Fruit fly (Drosophila melanogaster) whole organism, embryonic: ENCODE results near the gene Ostgamma.

Experiments used
- CG1024 ChIP-seq: fragments of 200-800 bp; sonication (Bioruptor generic); IDR thresholded peaks from 2 replicates; pipeline ENCODE4 v1.3.6; 2022; ENCODE audit warnings: missing biosample characterization, missing genetic modification characterization
- CG10321 ChIP-seq: fragments of 200-800 bp; sonication (Bioruptor generic); IDR thresholded peaks from 2 replicates; pipeline ENCODE4 v1.3.6; 2022; ENCODE audit warnings: missing biosample characterization, missing genetic modification characterization
- CG13775 ChIP-seq: fragments of 200-800 bp; sonication (Bioruptor generic); optimal IDR thresholded peaks from 3 replicates; lab custom pipeline; 2017; ENCODE audit warnings: missing biosample characterization, mild to moderate bottlenecking, missing genetic modification characterization
- CG14441 ChIP-seq: fragments of 200-800 bp; sonication (Bioruptor generic); IDR thresholded peaks from 2 replicates; pipeline ENCODE4 v1.3.6; 2022; ENCODE audit warnings: missing biosample characterization, missing genetic modification characterization
- CG14965 ChIP-seq: fragments of 200-800 bp; sonication (Bioruptor generic); optimal IDR thresholded peaks from 2 replicates; lab custom pipeline; 2016; ENCODE audit warnings: missing biosample characterization, missing genetic modification characterization, borderline replicate concordance
- CG18599 ChIP-seq: fragments of 200-800 bp; sonication (Bioruptor generic); optimal IDR thresholded peaks from 3 replicates; lab custom pipeline; 2017; ENCODE audit warnings: missing biosample characterization, missing genetic modification characterization, mild to moderate bottlenecking, moderate library complexity, missing genetic modification reagents
- CG32767 ChIP-seq: fragments of 200-800 bp; sonication (Bioruptor generic); IDR thresholded peaks from 2 replicates; pipeline ENCODE4 v1.3.6; 2022; ENCODE audit warnings: missing biosample characterization, missing genetic modification characterization
- CG7357 ChIP-seq: fragments of 200-800 bp; sonication (Bioruptor generic); IDR thresholded peaks from 3 replicates; pipeline ENCODE4 v1.3.6; 2022; ENCODE audit warnings: missing biosample characterization, missing genetic modification characterization
- CG7372 ChIP-seq: fragments of 200-800 bp; sonication (Bioruptor generic); IDR thresholded peaks from 2 replicates; pipeline ENCODE4 v1.3.6; 2022; ENCODE audit warnings: missing biosample characterization, missing genetic modification characterization
- CG9215 ChIP-seq: fragments of 200-800 bp; sonication (Bioruptor generic); IDR thresholded peaks from 2 replicates; pipeline ENCODE4 v1.3.6; 2022; ENCODE audit warnings: missing biosample characterization, missing genetic modification characterization
- Deaf1 ChIP-seq: fragments of 200-800 bp; optimal IDR thresholded peaks from 3 replicates; lab custom pipeline; 2019; ENCODE audit warnings: missing biosample characterization, mild to moderate bottlenecking, missing genetic modification characterization, moderate library complexity
- E2f1 ChIP-seq: fragments of 200-800 bp; sonication (Bioruptor generic); IDR thresholded peaks from 2 replicates; pipeline ENCODE4 v1.3.6; 2022; ENCODE audit warnings: missing biosample characterization, missing genetic modification characterization
- Lim3 ChIP-seq: fragments of 200-800 bp; sonication (Bioruptor generic); IDR thresholded peaks from 2 replicates; pipeline ENCODE4 v1.3.6; 2022; ENCODE audit warnings: missing biosample characterization, missing genetic modification characterization
- Med ChIP-seq: fragments of 200-800 bp; sonication (Bioruptor generic); peaks from one replicate; lab custom pipeline; 2016; ENCODE audit warnings: missing biosample characterization, missing genetic modification characterization, mild to moderate bottlenecking, inconsistent platforms, moderate library complexity
- Nf-YC ChIP-seq: fragments of 200-800 bp; optimal IDR thresholded peaks from 3 replicates; lab custom pipeline; 2019; ENCODE audit warnings: missing biosample characterization, mild to moderate bottlenecking, missing genetic modification characterization, moderate library complexity
- Pdp1 ChIP-seq, 2 experiments: fragments of 200-800 bp; sonication (Bioruptor generic); optimal IDR thresholded peaks; 3 replicates each; lab custom pipeline; 2016; ENCODE audit warnings: missing biosample characterization in 2 of 2, missing genetic modification characterization in 2 of 2, mild to moderate bottlenecking in 1 of 2, moderate library complexity in 1 of 2
- Ptx1 ChIP-seq: fragments of 200-800 bp; sonication (Bioruptor generic); IDR thresholded peaks from 2 replicates; pipeline ENCODE4 v1.3.6; 2022; ENCODE audit warnings: missing biosample characterization, missing genetic modification characterization
- Rfx ChIP-seq: fragments of 200-800 bp; sonication (Bioruptor generic); IDR thresholded peaks from 2 replicates; pipeline ENCODE4 v1.3.6; 2022; ENCODE audit warnings: missing biosample characterization, missing genetic modification characterization
- Rx ChIP-seq: fragments of 200-800 bp; sonication (Bioruptor generic); IDR thresholded peaks from 2 replicates; pipeline ENCODE4 v1.3.6; 2022; ENCODE audit warnings: missing biosample characterization, missing genetic modification characterization
- Trl ChIP-seq, 3 experiments: fragments of >200 bp in 2 of 3; fragments of 200-800 bp in 1 of 3; sonication (Bioruptor generic) in 1 of 3; optimal IDR thresholded peaks; 2 replicates in 1 of 3; 3 replicates in 2 of 3; lab custom pipeline; 2016 to 2017; ENCODE audit warnings: missing biosample characterization in 1 of 3, missing genetic modification characterization in 1 of 3
- bcd ChIP-seq: fragments of 200-800 bp; sonication (Bioruptor generic); optimal IDR thresholded peaks from 2 replicates; lab custom pipeline; 2017; ENCODE audit warnings: missing biosample characterization, mild to moderate bottlenecking, missing genetic modification characterization
- cg ChIP-seq: fragments of 200-800 bp; sonication (Bioruptor generic); optimal IDR thresholded peaks from 3 replicates; lab custom pipeline; 2019; ENCODE audit warnings: missing biosample characterization, mild to moderate bottlenecking, missing genetic modification characterization, moderate library complexity
- chinmo ChIP-seq: fragments of 200-800 bp; sonication (Bioruptor generic); IDR thresholded peaks from 4 replicates; pipeline ENCODE4 v1.3.6; 2022; ENCODE audit warnings: missing biosample characterization, missing genetic modification characterization; ENCODE audit not compliant: partially characterized antibody
- ci ChIP-seq: fragments of 200-800 bp; sonication (Bioruptor generic); IDR thresholded peaks from 3 replicates; pipeline ENCODE4 v1.3.6; 2022; ENCODE audit warnings: missing biosample characterization, missing genetic modification characterization
- ewg ChIP-seq: fragments of 200-800 bp; sonication (Bioruptor generic); optimal IDR thresholded peaks from 3 replicates; lab custom pipeline; 2017; ENCODE audit warnings: mild to moderate bottlenecking, missing biosample characterization, missing genetic modification reagents, missing genetic modification characterization
- hbn ChIP-seq: fragments of 200-800 bp; sonication (Bioruptor generic); IDR thresholded peaks from 2 replicates; pipeline ENCODE4 v1.3.6; 2022; ENCODE audit warnings: missing biosample characterization, missing genetic modification characterization; ENCODE audit not compliant: partially characterized antibody
- hth ChIP-seq: fragments of >200 bp; optimal IDR thresholded peaks from 2 replicates; lab custom pipeline; 2017; ENCODE audit warnings: inconsistent platforms
- org-1 ChIP-seq: fragments of 200-800 bp; sonication (Bioruptor generic); optimal IDR thresholded peaks from 2 replicates; lab custom pipeline; 2017; ENCODE audit warnings: missing biosample characterization, missing genetic modification characterization
- ranshi ChIP-seq: fragments of 200-800 bp; sonication (Bioruptor generic); IDR thresholded peaks from 2 replicates; pipeline ENCODE4 v1.3.6; 2022; ENCODE audit warnings: missing biosample characterization, missing genetic modification characterization
- sim ChIP-seq: fragments of 200-800 bp; sonication (Bioruptor generic); IDR thresholded peaks from 2 replicates; pipeline ENCODE4 v1.3.6; 2022; ENCODE audit warnings: missing biosample characterization, missing genetic modification characterization
- slbo ChIP-seq: fragments of 200-800 bp; sonication (Bioruptor generic); IDR thresholded peaks from 2 replicates; pipeline ENCODE4 v1.3.6; 2022; ENCODE audit warnings: missing biosample characterization, missing genetic modification characterization
- vfl ChIP-seq: fragments of 200-800 bp; sonication (Bioruptor generic); optimal IDR thresholded peaks from 2 replicates; lab custom pipeline; 2016; ENCODE audit warnings: missing biosample characterization, missing genetic modification characterization
- wdn ChIP-seq: fragments of 200-800 bp; sonication (Bioruptor generic); IDR thresholded peaks from 2 replicates; pipeline ENCODE4 v1.3.6; 2022; ENCODE audit warnings: missing biosample characterization, missing genetic modification characterization
- z ChIP-seq: fragments of 200-800 bp; sonication (Bioruptor generic); IDR thresholded peaks from 3 replicates; pipeline ENCODE4 v1.3.6; 2022; ENCODE audit warnings: missing biosample characterization, missing genetic modification characterization

Gene Ostgamma

DNA sequence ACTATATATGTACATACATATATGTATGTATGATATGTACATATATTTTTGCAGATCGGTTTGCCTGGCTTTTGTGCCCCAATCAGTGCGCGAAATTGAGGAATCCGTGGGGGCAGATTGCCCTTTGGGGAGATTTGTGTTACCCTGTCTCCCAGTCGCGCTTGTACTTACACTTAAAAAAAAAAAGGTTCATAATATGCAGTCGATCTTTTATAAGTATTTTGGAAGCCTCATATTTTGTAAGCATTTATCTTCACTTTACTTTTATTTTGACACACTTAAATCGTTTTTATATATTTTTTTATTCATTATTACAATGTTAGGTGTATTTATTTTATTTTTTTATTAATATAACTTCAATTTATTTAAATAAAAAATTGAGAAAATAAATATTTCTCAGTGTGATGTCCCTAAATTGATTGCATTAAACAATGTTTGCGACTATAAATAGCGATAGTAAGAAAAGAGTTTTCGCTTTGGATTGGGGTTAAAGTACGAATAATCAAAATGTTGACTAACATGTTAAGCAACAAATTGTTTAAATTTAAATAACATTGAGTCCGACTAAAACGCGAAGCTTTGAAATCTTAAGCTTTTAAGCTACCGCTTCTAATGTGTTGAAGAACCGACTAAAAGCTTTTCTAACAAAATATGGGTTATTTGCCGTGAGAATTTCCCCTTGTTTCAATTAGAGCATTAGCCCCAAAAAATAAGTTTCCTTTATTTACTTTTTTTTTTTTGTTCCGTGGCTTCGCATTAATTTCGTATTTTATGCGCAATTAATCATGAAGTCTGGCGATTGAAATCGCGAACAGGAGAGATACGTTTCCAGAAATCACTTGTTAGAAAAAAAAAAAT is 18.7 kb upstream of the Ostgamma start (continued):
- no peak for TF ChIP-seq CG14965
- no peak for TF ChIP-seq Rx (GFP tag; lab: Robert Waterston, UW)
- TF ChIP-seq Ptx1 (GFP tag; lab: Robert Waterston, UW) = 0 out of 2 replicates have a peak, but pooled peaks have one; percentile 18
- TF ChIP-seq hth (lab: Kevin White, UChicago) = no peak
- TF ChIP-seq bcd (GFP tag; lab: Kevin White, UChicago) = no peak
- TF ChIP-seq slbo (GFP tag; lab: Robert Waterston, UW) = no peak
- no peak for TF ChIP-seq vfl
- no peak for TF ChIP-seq CG7357 (GFP tag; lab: Robert Waterston, UW)
- TF ChIP-seq Lim3 (GFP tag; lab: Robert Waterston, UW) = no peak
- TF ChIP-seq Pdp1 (GFP tag; optimal IDR thresholded peaks at IDR 0.05; lab: Kevin White, UChicago) = peak in 1 of 2 experiments; percentile 39
- TF ChIP-seq, all 482 proteins: peak for 53

dm6 chr2L:8325150-8325549 is 17.2 kb upstream of the Ostgamma start, which contains the start of gene CG7781:
TSS of gene CG7781 (minus strand) at chr2L:8325409.
- TF ChIP-seq CG32767 (GFP tag; lab: Robert Waterston, UW) (0 out of 2 replicates have a peak, but pooled peaks have one; percentile 11), E2f1 (GFP tag; lab: Robert Waterston, UW) (0 out of 2 replicates have a peak, but pooled peaks have one; percentile 19), Rfx (GFP tag; lab: Robert Waterston, UW) (0 out of 2 replicates have a peak, but pooled peaks have one; percentile 19), chinmo (peak; percentile 77; the same call in 1 of the 4 replicates), Med (GFP tag; lab: Kevin White, UChicago) (peak; percentile 70), ewg (GFP tag; lab: Kevin White, UChicago) (peak; percentile 5), CG9215 (GFP tag; lab: Robert Waterston, UW) (no peak), CG13775 (GFP tag; lab: Kevin White, UChicago) (no peak), hbn (GFP tag; lab: Robert Waterston, UW) (no peak), Nf-YC (tag; lab: Kevin White, UChicago) (peak; percentile 7), CG14441 (GFP tag; lab: Robert Waterston, UW) (0 out of 2 replicates have a peak, but pooled peaks have one; percentile 29), wdn (0 out of 2 replicates have a peak, but pooled peaks have one; percentile 11), cg (peak; percentile 45), Deaf1 (tag; lab: Kevin White, UChicago) (peak; percentile 91), Trl (optimal IDR thresholded peaks at IDR 0.05; lab: Kevin White, UChicago) (peak in 1 of 2 experiments; percentile 9), Trl (GFP tag; optimal IDR thresholded peaks at IDR 0.05; lab: Kevin White, UChicago) (no peak), CG7372 (0 out of 2 replicates have a peak, but pooled peaks have one; percentile 40), slbo (GFP tag; lab: Robert Waterston, UW) (0 out of 2 replicates have a peak, but pooled peaks have one; percentile 24), z (peak; percentile 76), sim (GFP tag; lab: Robert Waterston, UW) (no peak), CG1024 (GFP tag; lab: Robert Waterston, UW) (0 out of 2 replicates have a peak, but pooled peaks have one; percentile 21), ci (GFP tag; lab: Robert Waterston, UW) (0 out of 3 replicates have a peak, but pooled peaks have one; percentile 52), ranshi (GFP tag; lab: Robert Waterston, UW) (0 out of 2 replicates have a peak, but pooled peaks have one; percentile 5), CG18599 (GFP tag; lab: Kevin White, UChicago) (peak; percentile 7), CG10321 (GFP tag; lab: Robert Waterston, UW) (no peak), org-1 (GFP tag; lab: Kevin White, UChicago) (no peak)
